Fruit fly (Drosophila melanogaster) whole organism, pupa: ENCODE results near the gene Cfp1.

Experiments
- CG10348 ChIP-seq: fragments of 200-800 bp; sonication (Bioruptor generic); IDR thresholded peaks from 2 replicates; pipeline ENCODE4 v1.3.6; 2022; ENCODE audit warnings: missing biosample characterization, missing genetic modification characterization
- CG12605 ChIP-seq: fragments of 200-800 bp; sonication (Bioruptor generic); IDR thresholded peaks from 2 replicates; pipeline ENCODE4 v1.3.6; 2022; ENCODE audit warnings: missing biosample characterization, missing genetic modification characterization
- CG13204 ChIP-seq: fragments of 200-800 bp; sonication (Bioruptor generic); optimal IDR thresholded peaks from 2 replicates; lab custom pipeline; 2018; ENCODE audit warnings: missing biosample characterization, mild to moderate bottlenecking, missing genetic modification characterization, moderate library complexity
- CG15710 ChIP-seq: fragments of 200-800 bp; sonication (Bioruptor generic); optimal IDR thresholded peaks from 2 replicates; lab custom pipeline; 2018; ENCODE audit warnings: missing biosample characterization, mild to moderate bottlenecking, missing genetic modification characterization, moderate library complexity
- CG17806 ChIP-seq: fragments of 200-800 bp; sonication (Bioruptor generic); optimal IDR thresholded peaks from 2 replicates; lab custom pipeline; 2018; ENCODE audit warnings: missing biosample characterization, mild to moderate bottlenecking, missing genetic modification characterization, moderate library complexity
- CG4496 ChIP-seq: fragments of 200-800 bp; sonication (Bioruptor generic); IDR thresholded peaks from 3 replicates; pipeline ENCODE4 v1.3.6; 2022; ENCODE audit warnings: missing biosample characterization, missing genetic modification characterization
- CG9948 ChIP-seq: fragments of 200-800 bp; sonication (Bioruptor generic); optimal IDR thresholded peaks from 2 replicates; lab custom pipeline; 2018; ENCODE audit warnings: missing biosample characterization, mild to moderate bottlenecking, missing genetic modification characterization, moderate library complexity
- D1 ChIP-seq: fragments of 200-800 bp; sonication (Bioruptor generic); optimal IDR thresholded peaks from 2 replicates; lab custom pipeline; 2018; ENCODE audit warnings: missing biosample characterization, mild to moderate bottlenecking, missing genetic modification characterization, moderate library complexity
- EcR ChIP-seq: fragments of 200-800 bp; sonication (Bioruptor generic); optimal IDR thresholded peaks from 3 replicates; lab custom pipeline; 2019; ENCODE audit warnings: missing biosample characterization, missing genetic modification characterization, mild to moderate bottlenecking, moderate library complexity, missing genetic modification reagents
- Snoo ChIP-seq: fragments of 200-800 bp; sonication (Bioruptor generic); optimal IDR thresholded peaks from 3 replicates; lab custom pipeline; 2017; ENCODE audit warnings: missing biosample characterization, mild to moderate bottlenecking, missing genetic modification characterization, inconsistent platforms
- fd96Ca ChIP-seq: fragments of 200-800 bp; sonication (Bioruptor generic); IDR thresholded peaks from 3 replicates; pipeline ENCODE4 v1.3.6; 2022; ENCODE audit warnings: missing biosample characterization, missing genetic modification characterization
- gl ChIP-seq: fragments of 200-800 bp; sonication (Bioruptor generic); optimal IDR thresholded peaks from 2 replicates; lab custom pipeline; 2018; ENCODE audit warnings: missing biosample characterization, mild to moderate bottlenecking, missing genetic modification characterization
- rn ChIP-seq: fragments of 200-800 bp; sonication (Bioruptor generic); IDR thresholded peaks from 2 replicates; pipeline ENCODE4 v1.3.6; 2022; ENCODE audit warnings: missing biosample characterization, missing genetic modification characterization

DNA sequence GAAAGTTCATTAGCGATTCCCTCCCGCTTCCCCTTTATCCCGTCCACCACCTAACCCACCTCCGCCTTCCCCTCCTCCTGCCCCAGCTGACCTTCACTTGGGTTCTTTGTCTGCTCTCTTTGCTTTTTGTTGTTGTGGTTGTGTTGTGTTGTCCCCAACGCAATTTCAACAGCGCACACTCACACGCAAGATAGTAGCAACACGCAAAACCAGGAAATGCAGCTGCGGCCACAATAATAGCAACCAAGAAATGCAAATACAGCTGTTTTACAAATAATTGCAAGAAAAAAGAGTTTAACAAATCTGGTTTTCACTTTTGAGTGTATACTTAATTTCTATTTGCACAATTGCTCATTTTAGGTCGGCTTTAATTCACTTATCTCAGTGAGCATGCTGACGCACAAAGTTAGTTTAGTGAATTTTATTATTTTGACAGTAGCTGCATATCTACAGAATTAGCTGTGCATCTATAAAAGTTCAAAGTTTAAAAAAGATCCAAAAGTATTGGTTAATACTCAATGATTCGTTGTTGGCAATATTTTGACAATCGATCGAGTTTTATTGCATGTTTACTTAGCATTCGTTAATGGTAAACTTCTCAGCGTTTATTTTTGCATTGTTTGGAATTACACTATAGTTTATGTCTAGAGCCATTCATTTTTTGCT, 21.4 kb downstream of the Cfp1 start:
- no peak for TF ChIP-seq CG13204 (GFP tag; lab: Kevin White, UChicago)
- TF ChIP-seq fd96Ca (GFP tag; lab: Robert Waterston, UW), result peak; percentile 76
- TF ChIP-seq CG4496 (GFP tag; lab: Robert Waterston, UW), result peak; percentile 72
- TF ChIP-seq EcR, result peak; percentile 79
- TF ChIP-seq CG15710, result peak; percentile 43
- TF ChIP-seq CG17806 (tag; lab: Kevin White, UChicago), result peak; percentile 48
- 0 out of 2 replicates have a peak, but pooled peaks have one; percentile 21 for TF ChIP-seq rn (GFP tag; lab: Robert Waterston, UW)
- no peak for TF ChIP-seq D1 (tag; lab: Kevin White, UChicago)
- TF ChIP-seq Snoo (tag; lab: Kevin White, UChicago), result no peak
- peak; percentile 6 for TF ChIP-seq gl (tag; lab: Kevin White, UChicago)
- peak; percentile 13 for TF ChIP-seq CG9948
- TF ChIP-seq CG10348 (GFP tag; lab: Robert Waterston, UW), result no peak
- peak; percentile 56; the same call in 1 of the 2 replicates for TF ChIP-seq CG12605 (GFP tag; lab: Robert Waterston, UW)
